Worm (Caenorhabditis elegans): ENCODE results near the gene npr-32.

npr-32 gene

DNA sequence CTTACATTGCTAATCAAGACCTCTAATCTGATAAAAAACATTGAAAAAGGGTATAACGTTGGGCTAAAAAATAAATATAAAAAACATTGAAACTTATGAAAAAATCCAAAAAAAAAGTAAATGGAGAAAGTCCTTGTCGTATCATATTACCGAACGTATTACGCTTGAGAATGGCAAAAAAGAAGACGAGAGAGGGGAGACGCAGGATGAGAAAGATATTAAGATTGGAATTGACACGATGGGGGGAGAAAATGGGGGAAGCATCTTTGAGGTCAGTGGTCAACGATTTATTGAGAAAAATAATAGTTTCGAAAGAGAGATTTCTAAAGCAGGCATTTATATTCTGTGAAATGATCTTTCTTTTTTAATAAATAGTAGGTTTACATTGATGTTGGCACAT lies 21.5 kb downstream of the npr-32 start:
- TF ChIP-seq dmd-9 (GFP tag; IDR thresholded peaks at IDR 0.05) = no peak
- TF ChIP-seq hmg-1.1 (GFP tag; IDR thresholded peaks at IDR 0.05) = no peak
- TF ChIP-seq egl-43 (GFP tag; IDR thresholded peaks at IDR 0.05) = no peak
- TF ChIP-seq F44E2.7 (GFP tag; IDR thresholded peaks at IDR 0.05) = no peak
- no peak for TF ChIP-seq daf-16 (GFP tag; optimal IDR thresholded peaks at IDR 0.05)
- peak; percentile 9 for TF ChIP-seq daf-16 (tag; optimal IDR thresholded peaks at IDR 0.05)
- TF ChIP-seq Y105C5A.15 (GFP tag; IDR thresholded peaks at IDR 0.05) = no peak
- TF ChIP-seq ZK546.5 (tag; optimal IDR thresholded peaks at IDR 0.05) = no peak
- peak; percentile 10 for TF ChIP-seq dve-1 (tag; optimal IDR thresholded peaks at IDR 0.05; ENCODE audit: insufficient read depth)
- TF ChIP-seq zip-2 (tag; optimal IDR thresholded peaks at IDR 0.05) = no peak
- no peak for TF ChIP-seq mxl-2 (GFP tag; conservative IDR thresholded peaks at IDR 0.05)
- TF ChIP-seq nhr-28 (tag; optimal IDR thresholded peaks at IDR 0.05) = no peak
- TF ChIP-seq ztf-11 (tag; optimal IDR thresholded peaks at IDR 0.05) = no peak
- no peak for TF ChIP-seq spr-1 (tag; optimal IDR thresholded peaks at IDR 0.05)
- TF ChIP-seq lsy-2 (tag; optimal IDR thresholded peaks at IDR 0.05) = peak in 1 of 2 experiments; percentile 1
- TF ChIP-seq set-16 (GFP tag; IDR thresholded peaks at IDR 0.05) = no peak
- TF ChIP-seq nhr-6 (tag; optimal IDR thresholded peaks at IDR 0.05) = no peak
- no peak for TF ChIP-seq hlh-30 (tag; optimal IDR thresholded peaks at IDR 0.05; ENCODE audit: insufficient read depth)
- TF ChIP-seq ztf-7 (tag; optimal IDR thresholded peaks at IDR 0.05) = no peak
- no peak for TF ChIP-seq nhr-42 (GFP tag; IDR thresholded peaks at IDR 0.05)
- peak; percentile 77 for TF ChIP-seq aha-1 (tag)
- TF ChIP-seq dmd-8 (GFP tag; IDR thresholded peaks at IDR 0.05) = no peak
- no peak for TF ChIP-seq unc-62 (GFP tag; optimal IDR thresholded peaks at IDR 0.05 in 1 of 2)
- no peak for TF ChIP-seq unc-62 (tag; optimal IDR thresholded peaks at IDR 0.05)
- no peak for TF ChIP-seq nhr-76 (tag; optimal IDR thresholded peaks at IDR 0.05)
- no peak for TF ChIP-seq fos-1 (tag; optimal IDR thresholded peaks at IDR 0.05)
- TF ChIP-seq ces-1 (GFP tag; optimal IDR thresholded peaks at IDR 0.05) = no peak
- no peak for TF ChIP-seq mxl-3 (GFP tag; optimal IDR thresholded peaks at IDR 0.05)
- TF ChIP-seq gei-8 (GFP tag; optimal IDR thresholded peaks at IDR 0.05) = no peak
- no peak for TF ChIP-seq Y5F2A.4 (GFP tag; optimal IDR thresholded peaks at IDR 0.05)
- TF ChIP-seq pqm-1 (tag; optimal IDR thresholded peaks at IDR 0.05) = no peak
- no peak for TF ChIP-seq tag-97 (GFP tag; IDR thresholded peaks at IDR 0.05)

- no peak for TF ChIP-seq pqm-1 (tag; optimal IDR thresholded peaks at IDR 0.05)
- no peak for TF ChIP-seq Y75B8A.6 (GFP tag; IDR thresholded peaks at IDR 0.05)
- no peak for TF ChIP-seq mxl-3 (GFP tag; optimal IDR thresholded peaks at IDR 0.05)
- TF ChIP-seq ceh-32 (tag; optimal IDR thresholded peaks at IDR 0.05; ENCODE audit: poor library complexity) = no peak
- TF ChIP-seq cey-2 (tag; optimal IDR thresholded peaks at IDR 0.05; ENCODE audit: borderline replicate concordance, insufficient read depth) = no peak
- TF ChIP-seq mep-1 (tag; optimal IDR thresholded peaks at IDR 0.05) = no peak
- no peak for TF ChIP-seq daf-16 (GFP tag; optimal IDR thresholded peaks at IDR 0.05)
- TF ChIP-seq daf-16 (tag; optimal IDR thresholded peaks at IDR 0.05) = peak; percentile 30
- TF ChIP-seq dve-1 (tag; optimal IDR thresholded peaks at IDR 0.05; ENCODE audit: insufficient read depth) = peak; percentile 37
- TF ChIP-seq hif-1 (tag; optimal IDR thresholded peaks at IDR 0.05) = no peak
- TF ChIP-seq unc-62 (GFP tag; optimal IDR thresholded peaks at IDR 0.05 in 1 of 2) = peak in 1 of 2 experiments; percentile 79
- no peak for TF ChIP-seq unc-62 (tag; optimal IDR thresholded peaks at IDR 0.05)
- TF ChIP-seq Y105C5A.15 (GFP tag; IDR thresholded peaks at IDR 0.05) = no peak
Observed at ce11 chrIV:17207864-17208263, 23.0 kb downstream of the npr-32 start.

ce11 chrIV:17206745-17207144 lies 24.1 kb downstream of the npr-32 start, which contains the start of gene cnnm-1:
Gene cnnm-1, minus strand, starts transcription at chrIV:17206845.
- TF ChIP-seq zip-11 (GFP tag; IDR thresholded peaks at IDR 0.05) = no peak
- TF ChIP-seq ZK337.2 (GFP tag; IDR thresholded peaks at IDR 0.05) = no peak
- no peak for TF ChIP-seq gei-8 (GFP tag; optimal IDR thresholded peaks at IDR 0.05)
- TF ChIP-seq nhr-237 (tag; optimal IDR thresholded peaks at IDR 0.05) = no peak
- TF ChIP-seq nhr-25 (tag; optimal IDR thresholded peaks at IDR 0.05; ENCODE audit: borderline replicate concordance, insufficient read depth) = no peak
- no peak for TF ChIP-seq ceh-20 (GFP tag; IDR thresholded peaks at IDR 0.05)
- no peak for TF ChIP-seq ceh-32 (tag; optimal IDR thresholded peaks at IDR 0.05; ENCODE audit: poor library complexity)
- no peak for TF ChIP-seq set-16 (GFP tag; IDR thresholded peaks at IDR 0.05)
- no peak for TF ChIP-seq nhr-111 (GFP tag; optimal IDR thresholded peaks at IDR 0.05)
- no peak for TF ChIP-seq dpl-1 (GFP tag; optimal IDR thresholded peaks at IDR 0.05)
- no peak for TF ChIP-seq F37D6.2 (tag; optimal IDR thresholded peaks at IDR 0.05)
- no peak for TF ChIP-seq zfp-2 (tag; optimal IDR thresholded peaks at IDR 0.05)
- no peak for TF ChIP-seq egl-27 (tag; optimal IDR thresholded peaks at IDR 0.05)
- TF ChIP-seq php-3 (GFP tag; IDR thresholded peaks at IDR 0.05) = no peak

All from whole organism, L4 larva.